Fruit fly (Drosophila melanogaster): Measurements from ENCODE around the gene CG43136.

CG43136 gene

dm6 chrX:5853461-5853860, at the start of gene CG43136:
TSS of gene CG43136 (plus strand) at chrX:5853761.
- TF ChIP-seq CTCF (optimal IDR thresholded peaks at IDR 0.05) (no peak), CG8478 (optimal IDR thresholded peaks at IDR 0.05) (no peak)

dm6 chrX:5804377-5804776, 49.2 kb upstream of the CG43136 start, which contains the start of gene Cpr5C:
TSS of gene Cpr5C (plus strand) at chrX:5804677.
- TF ChIP-seq CG8478 (optimal IDR thresholded peaks at IDR 0.05): no peak
- no peak for TF ChIP-seq CTCF (optimal IDR thresholded peaks at IDR 0.05)

dm6 chrX:5808654-5809053, 44.9 kb upstream of the CG43136 start, which contains the start of gene Prosbeta2R1:
TSS of gene Prosbeta2R1 (plus strand) at chrX:5808954.
- TF ChIP-seq CTCF (optimal IDR thresholded peaks at IDR 0.05) (no peak), CG8478 (optimal IDR thresholded peaks at IDR 0.05) (no peak)

DNA sequence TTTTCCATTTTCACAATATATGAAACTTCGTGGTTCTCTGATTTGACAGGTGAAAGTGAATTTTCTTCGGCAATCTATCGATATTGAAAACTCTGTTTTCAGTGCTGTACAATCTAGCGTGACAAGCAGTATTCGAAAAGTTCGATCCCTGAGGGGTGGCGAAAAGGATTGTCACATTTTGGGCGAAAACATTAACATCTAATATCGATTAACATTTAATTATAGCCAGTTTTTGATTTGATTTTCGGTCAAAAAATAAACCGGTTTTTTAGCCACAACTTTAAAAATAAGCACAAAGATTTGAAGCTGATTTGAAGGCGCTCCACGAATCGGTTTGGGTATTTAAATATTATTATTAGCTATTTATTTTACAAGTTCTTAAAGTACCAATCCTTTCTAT, 40.7 kb upstream of the CG43136 start, which contains the start of gene CG44329:
CG44329 (minus strand) TSS at position 101 of the 400 bp plus-strand sequence.
- TF ChIP-seq CG8478 (optimal IDR thresholded peaks at IDR 0.05) (no peak), CTCF (optimal IDR thresholded peaks at IDR 0.05) (no peak)

- TF ChIP-seq CG8478 (optimal IDR thresholded peaks at IDR 0.05) (no peak), CTCF (optimal IDR thresholded peaks at IDR 0.05) (no peak)
Measured at dm6 chrX:5815720-5816119, 37.8 kb upstream of the CG43136 start, which contains the start of gene AgmNAT. TSS of gene AgmNAT (minus strand) at chrX:5815820.

DNA sequence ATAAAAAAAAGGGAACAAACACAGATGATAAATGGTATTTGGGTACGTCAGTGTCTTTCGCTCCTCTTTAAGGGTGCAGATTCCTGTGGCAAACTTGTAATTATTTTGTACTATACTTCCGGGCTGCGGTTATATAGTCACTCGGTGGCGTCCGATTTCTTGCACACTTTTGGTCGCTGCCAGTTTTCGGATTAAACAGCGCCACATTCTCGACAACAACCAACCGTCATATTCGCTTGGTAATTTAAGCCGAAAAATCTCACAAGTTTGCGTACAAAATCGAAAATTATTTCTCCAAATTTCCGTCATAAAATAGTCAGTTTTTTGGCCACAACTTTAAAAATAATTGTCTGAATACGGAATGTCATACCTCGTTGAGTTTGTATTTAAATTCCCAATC, 36.4 kb upstream of the CG43136 start:
- TF ChIP-seq CTCF (optimal IDR thresholded peaks at IDR 0.05) (peak; percentile 65 to 72), CG8478 (optimal IDR thresholded peaks at IDR 0.05) (no peak)

DNA sequence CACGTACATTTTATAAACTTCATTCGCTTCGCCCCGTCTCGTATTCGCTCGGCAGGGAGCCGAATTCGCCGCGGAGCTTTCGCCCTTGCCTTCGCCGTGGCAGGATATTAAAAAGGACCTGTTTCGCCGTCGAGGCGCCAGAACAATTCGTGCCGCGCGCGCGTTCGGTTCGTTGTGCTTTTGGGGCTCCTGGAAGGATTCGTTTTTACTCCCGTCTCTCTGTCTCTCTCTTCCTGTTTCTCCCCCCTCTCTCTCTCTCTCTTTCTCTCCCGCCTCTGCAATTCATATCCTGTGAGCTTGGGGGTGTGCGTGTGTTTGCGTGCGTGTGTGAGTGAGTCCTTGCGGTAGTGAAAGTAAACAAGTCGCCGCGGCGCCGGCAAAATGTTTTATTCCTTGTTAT, 35.1 kb upstream of the CG43136 start, which contains the start of gene CG15765:
CG15765 (plus strand) TSS at position 132 of the 400 bp plus-strand sequence.
- TF ChIP-seq CG8478 (optimal IDR thresholded peaks at IDR 0.05): no peak
- no peak for TF ChIP-seq CTCF (optimal IDR thresholded peaks at IDR 0.05)

DNA sequence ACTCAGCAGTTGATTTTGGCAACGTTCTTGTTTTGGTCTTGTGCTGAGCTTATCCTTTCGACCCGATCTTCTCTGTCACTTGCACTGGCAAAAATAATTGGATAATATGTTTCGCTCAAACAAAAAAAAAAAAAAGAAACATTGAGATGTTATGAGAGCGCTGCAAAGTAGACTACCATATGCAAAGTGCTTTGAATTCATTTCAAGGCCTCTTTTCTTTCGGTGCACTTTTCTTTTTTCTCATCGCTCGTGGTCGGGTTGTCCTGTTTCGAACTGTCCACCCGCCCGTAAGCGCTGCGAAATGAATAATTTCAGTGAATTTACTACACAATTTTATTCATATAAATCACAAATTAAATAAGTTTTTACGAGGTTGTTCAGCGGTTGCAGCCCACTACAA, 33.6 kb upstream of the CG43136 start:
- no peak for TF ChIP-seq CTCF (optimal IDR thresholded peaks at IDR 0.05)
- no peak for TF ChIP-seq CG8478 (optimal IDR thresholded peaks at IDR 0.05)

- TF ChIP-seq CG8478 (optimal IDR thresholded peaks at IDR 0.05) (no peak), CTCF (optimal IDR thresholded peaks at IDR 0.05) (no peak)
Measured at dm6 chrX:5839737-5840136, 13.8 kb upstream of the CG43136 start.

DNA sequence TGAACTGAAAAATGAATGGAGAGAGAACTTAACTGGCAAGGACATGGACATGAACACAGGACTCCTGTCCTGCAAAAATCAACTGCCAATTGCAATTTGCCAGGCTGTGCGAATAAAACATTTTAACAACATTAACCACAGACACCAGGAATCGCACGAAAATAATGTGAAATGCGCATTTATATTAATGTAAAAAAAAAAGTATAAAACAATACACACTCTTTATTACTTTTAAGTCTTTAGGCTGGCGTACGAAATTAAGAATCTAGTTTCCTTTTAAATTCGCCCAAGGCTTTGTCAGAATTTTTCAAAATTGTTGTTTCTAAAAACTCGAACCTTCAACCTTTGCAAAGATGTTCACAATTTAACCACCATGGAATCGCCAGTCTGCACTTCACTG, 8.6 kb upstream of the CG43136 start, which contains the start of gene CG12729:
CG12729 (plus strand) TSS at position 301 of the 400 bp plus-strand sequence.
- TF ChIP-seq CG8478 (optimal IDR thresholded peaks at IDR 0.05) (no peak), CTCF (optimal IDR thresholded peaks at IDR 0.05) (no peak)

DNA sequence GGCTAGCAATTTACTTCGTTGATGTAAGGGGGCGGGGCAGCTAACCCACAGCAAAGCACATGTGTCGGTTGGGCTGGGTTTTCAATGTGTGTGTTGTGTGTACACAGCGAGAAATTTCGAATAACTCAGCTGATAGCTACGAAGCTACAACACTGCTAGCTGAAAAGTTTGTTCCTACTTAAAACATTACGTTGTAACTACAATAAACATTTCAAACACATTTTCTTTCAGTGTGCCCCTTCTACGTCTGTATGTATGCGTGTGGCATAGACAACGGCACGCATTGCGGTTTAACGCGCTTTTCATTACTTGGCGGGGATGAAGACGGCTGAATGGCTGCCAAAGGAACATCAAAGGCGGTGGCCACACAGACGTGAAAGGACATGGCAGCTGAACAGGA, 6.0 kb upstream of the CG43136 start:
- TF ChIP-seq CG8478 (optimal IDR thresholded peaks at IDR 0.05) (no peak), CTCF (optimal IDR thresholded peaks at IDR 0.05) (no peak)

- TF ChIP-seq CG8478 (optimal IDR thresholded peaks at IDR 0.05) (no peak), CTCF (optimal IDR thresholded peaks at IDR 0.05) (no peak)
Measured at dm6 chrX:5852677-5853076, 884 bp upstream of the CG43136 start.

- TF ChIP-seq CG8478 (optimal IDR thresholded peaks at IDR 0.05): no peak
- no peak for TF ChIP-seq CTCF (optimal IDR thresholded peaks at IDR 0.05)
Measured at dm6 chrX:5865051-5865450, 11.5 kb downstream of the CG43136 start, which contains the start of gene CG43137. TSS of gene CG43137 (minus strand) at chrX:5865151.

DNA sequence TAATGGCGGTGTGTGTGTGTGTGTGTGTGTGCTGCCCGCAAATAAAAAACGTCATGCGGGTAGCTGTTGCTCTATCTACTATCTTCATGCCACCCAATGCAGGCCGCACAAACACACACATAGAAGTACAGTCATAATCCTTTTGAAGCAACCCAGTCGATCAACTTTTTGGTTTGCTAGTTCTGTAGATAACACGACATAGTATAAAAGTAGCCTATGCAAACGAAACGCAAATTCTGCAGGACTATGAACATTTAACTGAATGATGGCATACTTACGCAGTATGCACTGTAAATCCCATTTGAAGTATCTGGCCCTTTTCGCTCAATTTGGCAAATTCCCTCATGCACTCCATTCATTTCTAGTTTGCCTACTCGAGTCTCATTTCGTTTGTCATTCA, 12.5 kb downstream of the CG43136 start:
- no peak for TF ChIP-seq CTCF (optimal IDR thresholded peaks at IDR 0.05)
- TF ChIP-seq CG8478 (optimal IDR thresholded peaks at IDR 0.05): no peak

DNA sequence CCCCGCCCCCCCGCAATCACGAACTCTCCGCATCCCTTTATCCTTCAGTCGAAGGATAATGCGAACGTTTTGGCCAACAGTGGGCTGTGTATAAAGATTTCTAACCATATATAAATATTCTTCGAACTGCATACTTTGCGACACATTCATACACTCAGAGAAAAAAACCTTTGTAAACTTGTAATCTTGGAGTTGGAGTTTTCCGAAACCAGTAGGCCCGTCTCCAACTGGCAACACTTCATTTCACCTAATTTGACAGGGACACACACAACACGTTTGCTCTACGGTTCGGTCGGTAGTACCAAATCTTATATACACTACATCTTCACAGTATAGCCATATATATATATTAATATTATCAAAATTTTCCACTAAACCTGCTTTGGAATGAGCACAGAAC, 15.2 kb downstream of the CG43136 start, which contains the start of gene CG15764:
CG15764 (plus strand) TSS at position 301 of the 400 bp plus-strand sequence.
- TF ChIP-seq CG8478 (optimal IDR thresholded peaks at IDR 0.05) (no peak), CTCF (optimal IDR thresholded peaks at IDR 0.05) (no peak)

DNA sequence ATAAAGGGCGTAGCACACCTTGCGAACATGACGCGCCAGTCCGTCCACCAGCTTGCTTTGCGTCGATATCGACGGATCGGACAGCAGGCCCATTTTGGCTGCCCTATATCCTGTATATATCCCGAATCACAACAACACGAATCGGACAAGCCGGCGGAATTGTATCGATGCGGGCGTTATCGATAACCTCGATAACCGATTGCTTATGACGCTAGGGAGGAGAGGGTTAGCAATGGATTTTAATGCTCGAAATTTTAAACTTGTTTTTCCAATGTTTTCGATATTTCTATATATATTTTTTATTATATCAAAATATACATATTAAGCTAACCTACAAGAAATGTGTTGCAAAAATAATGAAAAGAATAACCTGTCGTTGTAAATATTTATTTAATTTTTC, 19.6 kb downstream of the CG43136 start, which contains the start of gene GAA1:
GAA1 (minus strand) TSS at position 194 of the 400 bp plus-strand sequence.
- no peak for TF ChIP-seq CTCF (optimal IDR thresholded peaks at IDR 0.05)
- TF ChIP-seq CG8478 (optimal IDR thresholded peaks at IDR 0.05): no peak

- TF ChIP-seq CG8478 (optimal IDR thresholded peaks at IDR 0.05): no peak
- no peak for TF ChIP-seq CTCF (optimal IDR thresholded peaks at IDR 0.05)
Measured at dm6 chrX:5876584-5876983, 23.0 kb downstream of the CG43136 start, which contains the start of gene mof. TSS of gene mof (minus strand) at chrX:5876853.
